Worm (Caenorhabditis elegans) whole organism, L3 larva: Measurements from ENCODE around the gene F09G8.5.

Source experiments
- R02D3.7 ChIP-seq: fragments of 150-350 bp; optimal IDR thresholded peaks from 2 replicates; lab custom pipeline; 2014; ENCODE audit warnings: missing biosample characterization, missing genetic modification characterization
- aly-2 ChIP-seq: fragments of 150-350 bp; optimal IDR thresholded peaks from 2 replicates; lab custom pipeline; 2014; ENCODE audit warnings: missing biosample characterization, missing genetic modification characterization
- ama-1 ChIP-seq: fragments of 150-350 bp; optimal IDR thresholded peaks from 2 replicates; lab custom pipeline; 2018
- ceh-16 ChIP-seq: sonication (generic microtip); optimal IDR thresholded peaks from 2 replicates; lab custom pipeline; 2017; ENCODE audit warnings: missing biosample characterization, missing genetic modification characterization
- ceh-28 ChIP-seq: fragments of 150-350 bp; optimal IDR thresholded peaks from 2 replicates; lab custom pipeline; 2014; ENCODE audit warnings: missing biosample characterization, missing genetic modification reagents, missing genetic modification characterization
- ceh-82 ChIP-seq: fragments of 150-350 bp; optimal IDR thresholded peaks from 2 replicates; lab custom pipeline; 2014; ENCODE audit warnings: missing biosample characterization, missing genetic modification characterization
- ceh-9 ChIP-seq: sonication (generic microtip); optimal IDR thresholded peaks from 2 replicates; lab custom pipeline; 2018; ENCODE audit warnings: missing biosample characterization, missing genetic modification characterization
- egl-27 ChIP-seq: sonication (generic microtip); optimal IDR thresholded peaks from 4 replicates; lab custom pipeline; 2017; ENCODE audit warnings: missing biosample characterization, missing genetic modification reagents, missing genetic modification characterization
- egl-5 ChIP-seq: fragments of 150-350 bp; optimal IDR thresholded peaks from 2 replicates; lab custom pipeline; 2017; ENCODE audit warnings: missing biosample characterization, missing genetic modification reagents, missing genetic modification characterization, inconsistent platforms
- elt-1 ChIP-seq: fragments of 150-350 bp; optimal IDR thresholded peaks from 2 replicates; lab custom pipeline; 2014; ENCODE audit warnings: missing biosample characterization, missing genetic modification characterization
- elt-2 ChIP-seq: sonication (generic microtip); optimal IDR thresholded peaks from 2 replicates; lab custom pipeline; 2016; ENCODE audit warnings: missing genetic modification reagents, mild to moderate bottlenecking, missing genetic modification characterization, missing compliant biosample characterization
- fkh-10 ChIP-seq: sonication (generic microtip); optimal IDR thresholded peaks from 2 replicates; lab custom pipeline; 2017; ENCODE audit warnings: missing biosample characterization, missing genetic modification reagents, missing genetic modification characterization
- fkh-2 ChIP-seq: fragments of 150-350 bp; optimal IDR thresholded peaks from 2 replicates; lab custom pipeline; 2014; ENCODE audit warnings: missing biosample characterization, missing genetic modification reagents, missing genetic modification characterization
- fos-1 ChIP-seq: fragments of 150-350 bp; optimal IDR thresholded peaks from 2 replicates; lab custom pipeline; 2014; ENCODE audit warnings: missing biosample characterization, missing genetic modification characterization
- hmg-11 ChIP-seq: sonication (generic microtip); optimal IDR thresholded peaks from 2 replicates; lab custom pipeline; 2016; ENCODE audit warnings: missing genetic modification characterization, missing compliant biosample characterization
- jun-1 ChIP-seq: fragments of 150-350 bp; optimal IDR thresholded peaks from 2 replicates; lab custom pipeline; 2014; ENCODE audit warnings: missing biosample characterization, missing genetic modification reagents, missing genetic modification characterization
- lin-15B ChIP-seq: fragments of 150-350 bp; optimal IDR thresholded peaks from 2 replicates; lab custom pipeline; 2014; ENCODE audit warnings: missing biosample characterization, missing genetic modification characterization
- lin-39 ChIP-seq: fragments of 150-350 bp; optimal IDR thresholded peaks from 2 replicates; lab custom pipeline; 2018; ENCODE audit warnings: missing biosample characterization, missing genetic modification reagents, missing genetic modification characterization
- lsy-12 ChIP-seq: sonication (generic microtip); optimal IDR thresholded peaks from 2 replicates; lab custom pipeline; 2016; ENCODE audit warnings: mild to moderate bottlenecking, missing genetic modification characterization, missing compliant biosample characterization
- mdl-1 ChIP-seq: fragments of 150-350 bp; optimal IDR thresholded peaks from 2 replicates; lab custom pipeline; 2014; ENCODE audit warnings: missing biosample characterization, missing genetic modification characterization
- nfya-1 ChIP-seq: sonication (generic microtip); optimal IDR thresholded peaks from 2 replicates; lab custom pipeline; 2017; ENCODE audit warnings: missing genetic modification characterization, mild to moderate bottlenecking, missing compliant biosample characterization, antibody characterized with exemption, moderate library complexity; ENCODE audit not compliant: insufficient read depth
- nhr-11 ChIP-seq: fragments of 150-350 bp; optimal IDR thresholded peaks from 2 replicates; lab custom pipeline; 2014; ENCODE audit warnings: missing biosample characterization, missing genetic modification characterization
- nhr-23 ChIP-seq: fragments of 150-350 bp; optimal IDR thresholded peaks from 2 replicates; lab custom pipeline; 2014; ENCODE audit warnings: missing biosample characterization, missing genetic modification reagents, missing genetic modification characterization
- nhr-25 ChIP-seq: sonication (generic microtip); optimal IDR thresholded peaks from 2 replicates; lab custom pipeline; 2017; ENCODE audit warnings: missing biosample characterization, missing genetic modification characterization
- nhr-28 ChIP-seq: fragments of 150-350 bp; optimal IDR thresholded peaks from 2 replicates; lab custom pipeline; 2014; ENCODE audit warnings: missing biosample characterization, missing genetic modification characterization
- nhr-43 ChIP-seq: sonication (generic microtip); optimal IDR thresholded peaks from 2 replicates; lab custom pipeline; 2016; ENCODE audit warnings: mild to moderate bottlenecking, missing genetic modification characterization, missing compliant biosample characterization; ENCODE audit not compliant: poor library complexity, severe bottlenecking
- nhr-67 ChIP-seq: fragments of 150-350 bp; optimal IDR thresholded peaks from 2 replicates; lab custom pipeline; 2014; ENCODE audit warnings: missing biosample characterization, missing genetic modification characterization
- pha-4 ChIP-seq: fragments of 150-350 bp; optimal IDR thresholded peaks from 2 replicates; lab custom pipeline; 2014; ENCODE audit warnings: missing biosample characterization, missing genetic modification reagents, missing genetic modification characterization
- pqm-1 ChIP-seq: fragments of 150-350 bp; optimal IDR thresholded peaks from 2 replicates; lab custom pipeline; 2017; ENCODE audit warnings: missing biosample characterization, missing genetic modification characterization, inconsistent platforms
- snpc-4 ChIP-seq: fragments of 150-350 bp; optimal IDR thresholded peaks from 2 replicates; lab custom pipeline; 2014; ENCODE audit warnings: missing biosample characterization, missing genetic modification characterization
- tbx-2 ChIP-seq: sonication (generic microtip); optimal IDR thresholded peaks from 2 replicates; lab custom pipeline; 2016; ENCODE audit warnings: mild to moderate bottlenecking, missing genetic modification characterization, missing compliant biosample characterization
- unc-62 ChIP-seq: fragments of 150-350 bp; sonication (generic microtip); optimal IDR thresholded peaks from 4 replicates; lab custom pipeline; 2014; ENCODE audit warnings: missing biosample characterization, missing genetic modification reagents, missing genetic modification characterization
- ztf-11 ChIP-seq: fragments of 150-350 bp; optimal IDR thresholded peaks from 2 replicates; lab custom pipeline; 2014; ENCODE audit warnings: missing biosample characterization, missing genetic modification characterization
- ztf-4 ChIP-seq: fragments of 150-350 bp; optimal IDR thresholded peaks from 2 replicates; lab custom pipeline; 2014; ENCODE audit warnings: missing biosample characterization, missing genetic modification characterization

F09G8.5 gene

DNA sequence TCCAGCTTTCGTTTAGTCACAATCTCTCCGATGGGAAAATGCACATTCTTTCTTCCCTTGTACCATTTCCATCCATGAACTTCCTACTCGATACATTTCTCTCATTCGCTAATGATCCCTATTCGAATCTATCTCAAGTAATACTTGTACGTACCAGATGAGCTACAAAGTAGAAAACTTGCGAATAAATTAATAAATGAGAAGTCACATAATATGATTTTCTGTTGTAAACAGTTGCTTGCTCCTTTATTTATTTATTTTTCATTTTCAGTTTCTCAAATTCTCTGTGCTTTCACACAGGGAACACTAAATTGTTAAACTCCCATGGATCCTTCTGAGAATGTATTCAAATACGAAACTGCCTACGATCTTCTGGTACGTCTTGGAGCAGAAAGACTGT lies 28.6 kb upstream of the F09G8.5 start, which contains the start of gene rfs-1:
TSS of gene rfs-1 (plus strand) at position 301 of the 400 bp plus-strand sequence.
- TF ChIP-seq R02D3.7 (tag; lab: Kevin White, UChicago): no peak

DNA sequence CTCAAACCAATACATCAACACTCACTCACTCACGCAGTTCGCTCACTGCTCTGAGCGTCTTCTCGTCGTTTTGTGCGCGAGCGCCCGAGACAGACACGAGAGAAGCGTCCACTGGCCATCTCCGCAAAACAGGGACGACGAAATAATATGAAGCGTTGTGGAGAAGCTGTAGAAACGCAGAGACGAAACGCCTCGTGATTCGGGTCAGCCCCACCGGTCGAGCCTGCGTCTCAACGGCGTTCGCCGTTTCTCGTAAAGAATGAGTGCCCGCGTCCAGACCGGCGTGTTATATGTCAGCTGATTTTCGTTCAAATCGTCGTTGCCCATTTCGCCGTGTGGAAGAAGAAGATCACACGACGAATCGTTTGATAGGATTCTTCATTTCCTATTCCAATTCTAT lies 27.3 kb upstream of the F09G8.5 start, which contains the start of gene fbxl-1:
TSS of gene fbxl-1 (plus strand) at position 320 of the 400 bp plus-strand sequence.
- TF ChIP-seq fkh-10 (GFP tag; lab: Kevin White, UChicago) (peak; percentile 47), lsy-12 (tag; lab: Kevin White, UChicago) (peak; percentile 74), egl-27 (no peak), snpc-4 (peak; percentile 64), hmg-11 (tag; lab: Kevin White, UChicago) (peak; percentile 94), unc-62 (GFP tag; lab: Kevin White, UChicago) (peak; percentile 38), ceh-16 (tag; lab: Kevin White, UChicago) (no peak), elt-1 (tag; lab: Kevin White, UChicago) (peak; percentile 36), nhr-28 (tag; lab: Kevin White, UChicago) (no peak), fos-1 (tag; lab: Kevin White, UChicago) (no peak), pha-4 (peak; percentile 87), R02D3.7 (tag; lab: Kevin White, UChicago) (peak; percentile 33), elt-2 (tag; lab: Kevin White, UChicago) (peak; percentile 66), nhr-23 (tag; lab: Kevin White, UChicago) (peak; percentile 52), ama-1 (lab: Kevin White, UChicago) (no peak), lin-39 (tag; lab: Kevin White, UChicago) (peak; percentile 64), tbx-2 (tag; lab: Kevin White, UChicago) (peak; percentile 20), ceh-28 (tag; lab: Kevin White, UChicago) (peak; percentile 33), nhr-43 (peak; percentile 63), ztf-4 (tag; lab: Kevin White, UChicago) (peak; percentile 12), mdl-1 (tag; lab: Kevin White, UChicago) (peak; percentile 59), fkh-2 (tag; lab: Kevin White, UChicago) (no peak), nhr-25 (tag; lab: Kevin White, UChicago) (peak; percentile 26), jun-1 (tag; lab: Kevin White, UChicago) (peak; percentile 93), egl-5 (tag; lab: Kevin White, UChicago) (peak; percentile 84), pqm-1 (tag; lab: Kevin White, UChicago) (peak; percentile 55), lin-15B (peak; percentile 73), nfya-1 (peak; percentile 92)
- TF ChIP-seq, all 47 proteins: peak for 22

DNA sequence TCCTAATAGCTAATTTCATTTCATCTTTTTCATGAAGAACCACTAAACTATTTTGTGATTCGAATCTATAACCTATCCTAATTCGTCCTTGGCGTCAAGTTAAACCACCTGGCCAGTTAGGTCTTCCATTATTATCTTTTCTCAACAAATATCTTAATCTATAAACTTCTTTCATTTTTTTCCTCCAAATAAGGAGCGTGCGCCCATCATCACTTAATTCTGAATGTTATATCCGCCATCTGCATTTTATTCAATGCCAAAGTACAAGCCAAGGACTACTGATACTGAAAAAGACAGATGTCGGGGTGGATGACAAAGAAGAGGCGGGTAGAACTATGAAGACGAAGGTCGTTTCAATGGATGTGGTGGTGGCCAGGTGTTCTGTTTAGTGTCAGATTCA lies 25.9 kb upstream of the F09G8.5 start:
- TF ChIP-seq unc-62 (GFP tag; lab: Kevin White, UChicago) (no peak), nhr-67 (tag; lab: Kevin White, UChicago) (no peak), lin-39 (tag; lab: Kevin White, UChicago) (no peak), nhr-23 (tag; lab: Kevin White, UChicago) (peak; percentile 2), elt-2 (tag; lab: Kevin White, UChicago) (no peak), nfya-1 (no peak), nhr-43 (no peak), egl-5 (tag; lab: Kevin White, UChicago) (peak; percentile 25), nhr-25 (tag; lab: Kevin White, UChicago) (peak; percentile 48)
- TF ChIP-seq, all 47 proteins: peak for 3

DNA sequence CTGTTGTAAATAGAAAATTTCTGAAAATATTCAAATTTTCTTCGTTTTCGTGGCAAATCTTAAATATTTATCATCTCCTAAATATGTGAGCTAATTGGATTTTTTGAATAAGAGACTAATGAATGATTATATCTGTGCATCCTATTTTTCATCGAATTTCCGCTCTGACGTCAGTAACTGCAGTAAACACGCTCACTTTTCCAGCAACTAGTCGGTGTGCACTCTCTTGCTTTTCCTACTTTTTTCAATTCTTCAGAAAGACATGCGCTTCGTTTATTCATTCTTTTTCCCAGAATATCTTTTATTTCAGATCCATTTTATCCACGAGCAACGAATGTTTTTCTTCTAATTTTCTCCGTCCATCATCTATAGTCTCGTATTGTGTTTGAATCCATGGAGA lies 25.3 kb upstream of the F09G8.5 start:
- TF ChIP-seq ceh-82 (tag; lab: Kevin White, UChicago): no peak
- peak; percentile 32 for TF ChIP-seq nhr-11
- no peak for TF ChIP-seq egl-27
- TF ChIP-seq ztf-11 (tag; lab: Kevin White, UChicago): no peak
- no peak for TF ChIP-seq fkh-2 (tag; lab: Kevin White, UChicago)
- no peak for TF ChIP-seq nhr-28 (tag; lab: Kevin White, UChicago)
- TF ChIP-seq ceh-28 (tag; lab: Kevin White, UChicago): no peak
- TF ChIP-seq ceh-9 (tag; lab: Kevin White, UChicago): no peak
- TF ChIP-seq nfya-1: peak; percentile 12

DNA sequence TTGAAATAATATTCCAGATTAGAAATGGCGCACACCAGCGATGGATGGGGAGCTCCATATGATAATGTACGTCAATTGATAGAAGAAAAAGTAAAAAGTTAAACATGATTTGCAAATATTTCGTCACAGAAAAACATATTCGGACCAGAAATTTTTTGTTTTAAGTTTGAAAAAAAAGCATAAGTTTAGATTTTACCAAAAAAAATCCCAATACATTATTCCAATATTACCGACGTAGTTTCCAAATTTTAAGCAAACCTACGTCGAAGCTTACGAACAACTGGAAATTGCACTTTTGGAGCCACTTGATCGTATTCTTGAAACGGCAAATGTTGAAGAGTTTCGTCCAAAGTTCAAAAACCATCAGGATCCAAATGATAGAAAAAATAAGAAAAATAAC lies 22.1 kb upstream of the F09G8.5 start, which contains the start of gene henn-1:
TSS of gene henn-1 (plus strand) at position 18 of the 400 bp plus-strand sequence.
- peak; percentile 28 for TF ChIP-seq pha-4
- TF ChIP-seq aly-2: no peak
- peak; percentile 29 for TF ChIP-seq nhr-23 (tag; lab: Kevin White, UChicago)
